Fruit fly (Drosophila melanogaster): ENCODE results near the gene RpL34a.
A peak's percentile ranks its signal among the peaks of the same experiment; 100 is the strongest.

Gene RpL34a

DNA sequence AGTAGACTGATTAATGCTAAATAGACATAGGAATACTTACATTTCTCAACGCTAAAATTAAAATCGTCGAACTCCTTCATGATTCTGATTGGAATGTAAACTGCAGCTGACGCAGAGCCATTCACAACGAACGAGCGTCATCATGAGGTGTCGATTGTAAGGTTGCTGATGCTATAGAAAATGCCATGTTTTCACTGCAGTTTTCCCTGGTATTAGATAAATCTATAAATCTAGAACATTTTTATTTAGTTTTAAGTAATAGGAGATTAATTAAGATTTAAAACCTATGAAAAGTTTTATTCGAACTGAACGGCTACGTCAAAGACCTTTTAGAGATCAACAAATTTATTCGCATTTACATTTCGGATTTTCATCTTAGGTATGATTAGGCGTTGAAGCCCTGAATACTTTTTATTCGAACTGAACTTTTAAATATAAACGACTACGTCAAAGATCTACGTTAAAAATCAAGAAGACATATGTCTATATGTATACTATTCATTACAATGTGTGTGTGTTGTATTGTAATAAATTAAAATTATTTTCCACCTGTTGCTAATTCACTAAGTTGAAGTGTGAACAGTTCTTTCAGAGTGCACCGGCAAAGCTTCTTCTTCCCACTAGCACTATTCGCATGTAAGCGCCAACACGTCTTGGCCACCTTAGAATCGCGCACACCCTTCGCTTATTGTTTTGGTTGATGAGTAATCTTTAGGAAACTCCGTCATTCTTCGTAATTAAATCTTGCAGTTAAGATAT lies 6.7 kb downstream of the RpL34a start, which contains the start of the genes Exo84 and Vps2 (continued):
- no peak for TF ChIP-seq CG10321 (GFP tag; IDR thresholded peaks at IDR 0.05)
- TF ChIP-seq ftz-f1 (GFP tag; optimal IDR thresholded peaks at IDR 0.05), result no peak
- no peak for TF ChIP-seq Myb (GFP tag; optimal IDR thresholded peaks at IDR 0.05)
- 0 out of 2 replicates have a peak, but pooled peaks have one; percentile 32 for TF ChIP-seq H2.0 (GFP tag; IDR thresholded peaks at IDR 0.05)
- peak; percentile 89 for TF ChIP-seq Ets65A (GFP tag)
- peak; percentile 13; the same call in 1 of the 3 replicates for TF ChIP-seq CG11560 (tag; IDR thresholded peaks at IDR 0.05)
- TF ChIP-seq sim (GFP tag; IDR thresholded peaks at IDR 0.05), result no peak
- TF ChIP-seq Camta (GFP tag; optimal IDR thresholded peaks at IDR 0.05), result peak; percentile 17
- TF ChIP-seq fd102C (GFP tag; optimal IDR thresholded peaks at IDR 0.05), result no peak
- TF ChIP-seq CG13287 (GFP tag; IDR thresholded peaks at IDR 0.05; ENCODE audit: partially characterized antibody), result no peak
- TF ChIP-seq stwl (tag; optimal IDR thresholded peaks at IDR 0.05), result no peak
- TF ChIP-seq tap (tag; optimal IDR thresholded peaks at IDR 0.05), result no peak
- no peak for TF ChIP-seq cas (GFP tag; IDR thresholded peaks at IDR 0.05)
- no peak for TF ChIP-seq tup (GFP tag; optimal IDR thresholded peaks at IDR 0.05)
- no peak for TF ChIP-seq usp (GFP tag; optimal IDR thresholded peaks at IDR 0.05)
- TF ChIP-seq Rx (GFP tag; IDR thresholded peaks at IDR 0.05), result no peak
- peak; percentile 57 for TF ChIP-seq ind (GFP tag; optimal IDR thresholded peaks at IDR 0.05)
- no peak for TF ChIP-seq Nf-YA (GFP tag; IDR thresholded peaks at IDR 0.05)
- no peak for TF ChIP-seq CG15479 (GFP tag; optimal IDR thresholded peaks at IDR 0.05)
- TF ChIP-seq H15 (GFP tag; IDR thresholded peaks at IDR 0.05), result no peak
- peak; percentile 71 for TF ChIP-seq CG12391 (tag; optimal IDR thresholded peaks at IDR 0.05)
- TF ChIP-seq p53 (GFP tag; optimal IDR thresholded peaks at IDR 0.05), result no peak
- no peak for TF ChIP-seq danr (GFP tag; IDR thresholded peaks at IDR 0.05)
- TF ChIP-seq Xrp1 (GFP tag; IDR thresholded peaks at IDR 0.05), result 0 out of 2 replicates have a peak, but pooled peaks have one; percentile 9
- TF ChIP-seq CG10431 (GFP tag; optimal IDR thresholded peaks at IDR 0.05), result peak; percentile 11
- TF ChIP-seq CG32767 (GFP tag; IDR thresholded peaks at IDR 0.05), result no peak
- peak; percentile 45 for TF ChIP-seq cato (GFP tag; optimal IDR thresholded peaks at IDR 0.05; ENCODE audit: borderline replicate concordance)
- no peak for TF ChIP-seq CG3065 (GFP tag; optimal IDR thresholded peaks at IDR 0.05)
- no peak for TF ChIP-seq kni (GFP tag; optimal IDR thresholded peaks at IDR 0.05)
- TF ChIP-seq fd64A (GFP tag; optimal IDR thresholded peaks at IDR 0.05), result no peak
- peak; percentile 1 for TF ChIP-seq ems (GFP tag; optimal IDR thresholded peaks at IDR 0.05)
- TF ChIP-seq ac (GFP tag; optimal IDR thresholded peaks at IDR 0.05), result no peak
- peak; percentile 65 for TF ChIP-seq Hr3 (GFP tag; optimal IDR thresholded peaks at IDR 0.05)
- peak; percentile 40 for TF ChIP-seq CG1233 (GFP tag; optimal IDR thresholded peaks at IDR 0.05)
- TF ChIP-seq kay (GFP tag; optimal IDR thresholded peaks at IDR 0.05), result peak; percentile 67
- peak; percentile 30 to 93 for TF ChIP-seq insv (GFP tag; optimal IDR thresholded peaks at IDR 0.05)
- no peak for TF ChIP-seq Vsx1 (GFP tag; optimal IDR thresholded peaks at IDR 0.05)
- no peak for TF ChIP-seq vfl (GFP tag; optimal IDR thresholded peaks at IDR 0.05)

DNA sequence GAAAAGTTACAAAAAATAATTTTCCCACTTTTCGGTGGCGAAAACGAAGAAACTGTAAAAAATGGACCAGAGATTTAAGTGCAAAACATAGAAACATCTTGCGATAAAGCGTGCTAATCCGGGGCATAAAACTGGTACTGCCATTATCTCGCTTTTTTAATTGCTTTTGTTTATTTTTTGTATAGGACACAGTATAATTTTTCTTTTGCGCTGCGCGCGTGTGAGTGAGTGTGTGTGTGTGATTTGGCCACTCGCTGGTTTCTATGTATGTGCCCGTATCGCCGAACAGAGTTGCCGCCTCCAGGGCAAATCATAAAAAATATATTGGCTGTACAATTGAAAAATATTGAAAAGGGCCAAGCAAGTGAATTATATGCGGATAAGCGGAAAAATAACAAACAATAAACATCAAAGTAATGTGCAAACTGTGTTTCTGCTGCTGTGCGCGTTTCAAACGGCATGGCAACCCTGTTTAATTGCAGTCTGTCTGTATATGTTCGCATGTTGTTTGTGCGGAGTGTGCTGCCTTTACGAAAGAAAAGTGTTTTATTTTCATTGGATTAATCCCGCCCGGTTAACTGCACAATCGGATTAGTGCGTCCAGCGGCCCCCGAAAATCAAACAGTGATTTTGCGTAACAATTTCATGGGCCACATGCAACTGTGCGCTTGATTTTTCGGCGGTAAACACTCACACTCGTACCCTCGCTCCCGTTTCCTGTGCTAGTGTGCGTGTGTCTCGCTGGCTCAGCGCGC lies 16.8 kb downstream of the RpL34a start:
- peak; percentile 96 for TF ChIP-seq HHEX (GFP tag; optimal IDR thresholded peaks at IDR 0.05)
- TF ChIP-seq CG2889 (GFP tag; IDR thresholded peaks at IDR 0.05), result peak; percentile 97
- peak; percentile 96 for TF ChIP-seq crc (GFP tag; optimal IDR thresholded peaks at IDR 0.05)
- peak; percentile 93 for TF ChIP-seq en (GFP tag; optimal IDR thresholded peaks at IDR 0.05)
- peak; percentile 88 for TF ChIP-seq CG8478 (optimal IDR thresholded peaks at IDR 0.05)
- peak; percentile 95 for TF ChIP-seq so (GFP tag; IDR thresholded peaks at IDR 0.05)
- peak; percentile 97 for TF ChIP-seq CG33213 (GFP tag; optimal IDR thresholded peaks at IDR 0.05)
- TF ChIP-seq gem (tag; optimal IDR thresholded peaks at IDR 0.05), result peak; percentile 97
- TF ChIP-seq da (GFP tag; optimal IDR thresholded peaks at IDR 0.05), result peak; percentile 94
- TF ChIP-seq Dll (GFP tag; IDR thresholded peaks at IDR 0.05; ENCODE audit: partially characterized antibody), result 0 out of 4 replicates have a peak, but pooled peaks have one; percentile 2
- TF ChIP-seq CG12659 (GFP tag; optimal IDR thresholded peaks at IDR 0.05), result peak; percentile 97
- TF ChIP-seq CG13624 (GFP tag; optimal IDR thresholded peaks at IDR 0.05), result peak; percentile 96
- peak; percentile 92 for TF ChIP-seq zen (tag; optimal IDR thresholded peaks at IDR 0.05)
- TF ChIP-seq kni (GFP tag; optimal IDR thresholded peaks at IDR 0.05), result peak; percentile 89
